Worm (Caenorhabditis elegans) whole organism, dauer: Measurements from ENCODE around the gene C06E7.88.

Experiments
- unc-62 ChIP-seq: sonication (generic microtip); optimal IDR thresholded peaks from 2 replicates; lab custom pipeline; 2017; ENCODE audit warnings: missing biosample characterization, missing genetic modification reagents, missing genetic modification characterization

C06E7.88 gene

DNA sequence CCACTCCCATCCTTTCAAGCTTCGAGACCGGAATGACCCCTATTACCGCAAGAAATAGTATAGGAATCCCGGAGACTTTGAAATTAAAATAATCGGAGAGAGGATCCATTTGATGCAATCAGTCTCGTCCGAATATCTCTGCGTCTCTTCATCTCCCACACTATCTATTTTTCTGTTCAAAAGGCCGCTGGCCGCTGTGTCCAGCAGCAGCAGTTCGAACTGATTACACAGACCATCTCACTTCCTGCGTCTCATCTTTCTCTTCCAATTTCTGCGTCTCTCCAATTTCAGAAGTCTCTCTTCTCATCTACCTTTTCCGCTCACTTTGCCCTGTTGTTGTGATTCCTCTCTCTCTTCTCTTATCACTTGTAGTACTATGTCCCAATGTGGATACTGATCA lies 49.6 kb downstream of the C06E7.88 start:
- no peak for TF ChIP-seq unc-62

DNA sequence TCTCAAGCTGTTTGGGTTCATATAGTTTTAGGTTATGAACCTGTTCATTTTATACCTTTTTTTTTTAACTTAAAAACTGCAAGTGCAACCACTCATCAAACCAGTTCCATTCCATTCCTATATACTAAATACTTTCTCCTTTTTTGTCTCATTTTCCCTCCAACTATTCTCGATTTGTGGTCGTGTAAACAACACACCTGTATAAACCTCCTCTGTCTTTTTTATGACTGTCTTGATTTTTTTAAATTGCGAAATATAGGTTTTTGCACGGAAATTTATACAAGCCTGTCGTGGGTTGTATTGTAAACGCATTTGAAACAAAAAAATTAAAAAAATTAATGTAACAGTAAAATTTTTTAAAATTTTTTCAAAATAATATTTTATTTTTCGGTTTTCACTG lies 50.6 kb downstream of the C06E7.88 start:
- TF ChIP-seq unc-62: no peak
